Worm (Caenorhabditis elegans): Measurements from ENCODE around the gene set-24.

Gene set-24

ce11 chrII:12077281-12077680, 53.5 kb downstream of the set-24 start:
- TF ChIP-seq hmbx-1 (tag; optimal IDR thresholded peaks at IDR 0.05) (no peak), pes-1 (GFP tag; IDR thresholded peaks at IDR 0.05) (no peak)

- TF ChIP-seq sea-1 (GFP tag; conservative IDR thresholded peaks at IDR 0.05), result peak; percentile 46; the same call in 1 of the 2 replicates
- no peak for TF ChIP-seq ama-1 (optimal IDR thresholded peaks at IDR 0.05)
These were observed 54.4 kb downstream of the set-24 start for ce11 chrII:12076355-12076754.

ce11 chrII:12071243-12071642, 59.5 kb downstream of the set-24 start:
- no peak for TF ChIP-seq ceh-13 (GFP tag; optimal IDR thresholded peaks at IDR 0.05)
- no peak for TF ChIP-seq flt-1 (GFP tag; IDR thresholded peaks at IDR 0.05)
- TF ChIP-seq hmbx-1 (tag; optimal IDR thresholded peaks at IDR 0.05), result no peak
- TF ChIP-seq ceh-36 (tag; optimal IDR thresholded peaks at IDR 0.05), result no peak
- TF ChIP-seq pes-1 (GFP tag; IDR thresholded peaks at IDR 0.05), result no peak
- no peak for TF ChIP-seq sea-1 (GFP tag; conservative IDR thresholded peaks at IDR 0.05)
- TF ChIP-seq hnd-1 (tag; optimal IDR thresholded peaks at IDR 0.05), result no peak
- TF ChIP-seq ama-1 (optimal IDR thresholded peaks at IDR 0.05), result no peak

ce11 chrII:12067451-12068076, 63.2 kb downstream of the set-24 start, which contains the start of gene Y17G7B.22:
Gene Y17G7B.22 (plus strand): TSS chrII:12068026.
- no peak for TF ChIP-seq ceh-36 (tag; optimal IDR thresholded peaks at IDR 0.05)
- no peak for TF ChIP-seq hmbx-1 (tag; optimal IDR thresholded peaks at IDR 0.05)
- no peak for TF ChIP-seq aly-1 (tag; optimal IDR thresholded peaks at IDR 0.05)
- TF ChIP-seq flt-1 (GFP tag; IDR thresholded peaks at IDR 0.05), result no peak
- no peak for TF ChIP-seq tbx-37 (GFP tag; conservative IDR thresholded peaks at IDR 0.05)
- TF ChIP-seq sea-1 (GFP tag; conservative IDR thresholded peaks at IDR 0.05), result no peak
- no peak for TF ChIP-seq tbx-11 (GFP tag; IDR thresholded peaks at IDR 0.05)
